Worm (Caenorhabditis elegans) whole organism, L3 larva: ENCODE results near the gene zipt-2.2.

ENCODE experiments used
- R02D3.7 ChIP-seq: fragments of 150-350 bp; optimal IDR thresholded peaks from 2 replicates; lab custom pipeline; 2014; ENCODE audit warnings: missing biosample characterization, missing genetic modification characterization
- ZK546.5 ChIP-seq: sonication (generic microtip); optimal IDR thresholded peaks from 2 replicates; lab custom pipeline; 2017; ENCODE audit warnings: missing biosample characterization, missing genetic modification characterization
- aly-2 ChIP-seq: fragments of 150-350 bp; optimal IDR thresholded peaks from 2 replicates; lab custom pipeline; 2014; ENCODE audit warnings: missing biosample characterization, missing genetic modification characterization
- ceh-16 ChIP-seq: sonication (generic microtip); optimal IDR thresholded peaks from 2 replicates; lab custom pipeline; 2017; ENCODE audit warnings: missing biosample characterization, missing genetic modification characterization
- ceh-28 ChIP-seq: fragments of 150-350 bp; optimal IDR thresholded peaks from 2 replicates; lab custom pipeline; 2014; ENCODE audit warnings: missing biosample characterization, missing genetic modification reagents, missing genetic modification characterization
- ceh-82 ChIP-seq: fragments of 150-350 bp; optimal IDR thresholded peaks from 2 replicates; lab custom pipeline; 2014; ENCODE audit warnings: missing biosample characterization, missing genetic modification characterization
- ceh-9 ChIP-seq: sonication (generic microtip); optimal IDR thresholded peaks from 2 replicates; lab custom pipeline; 2018; ENCODE audit warnings: missing biosample characterization, missing genetic modification characterization
- daf-12 ChIP-seq: fragments of 150-350 bp; optimal IDR thresholded peaks from 2 replicates; lab custom pipeline; 2014; ENCODE audit warnings: missing biosample characterization, missing genetic modification reagents, missing genetic modification characterization
- egl-27 ChIP-seq: sonication (generic microtip); optimal IDR thresholded peaks from 4 replicates; lab custom pipeline; 2017; ENCODE audit warnings: missing biosample characterization, missing genetic modification reagents, missing genetic modification characterization
- elt-1 ChIP-seq: fragments of 150-350 bp; optimal IDR thresholded peaks from 2 replicates; lab custom pipeline; 2014; ENCODE audit warnings: missing biosample characterization, missing genetic modification characterization
- elt-2 ChIP-seq: sonication (generic microtip); optimal IDR thresholded peaks from 2 replicates; lab custom pipeline; 2016; ENCODE audit warnings: missing genetic modification reagents, mild to moderate bottlenecking, missing genetic modification characterization, missing compliant biosample characterization
- elt-3 ChIP-seq, 3 experiments: fragments of 150-350 bp in 1 of 3; sonication (generic microtip) in 2 of 3; optimal IDR thresholded peaks; 2 replicates in 2 of 3; 4 replicates in 1 of 3; lab custom pipeline; 2014 to 2017; ENCODE audit warnings: missing biosample characterization in 3 of 3, missing genetic modification characterization in 3 of 3
- fkh-10 ChIP-seq: sonication (generic microtip); optimal IDR thresholded peaks from 2 replicates; lab custom pipeline; 2017; ENCODE audit warnings: missing biosample characterization, missing genetic modification reagents, missing genetic modification characterization
- fkh-2 ChIP-seq: fragments of 150-350 bp; optimal IDR thresholded peaks from 2 replicates; lab custom pipeline; 2014; ENCODE audit warnings: missing biosample characterization, missing genetic modification reagents, missing genetic modification characterization
- fos-1 ChIP-seq: fragments of 150-350 bp; optimal IDR thresholded peaks from 2 replicates; lab custom pipeline; 2014; ENCODE audit warnings: missing biosample characterization, missing genetic modification characterization
- jun-1 ChIP-seq: fragments of 150-350 bp; optimal IDR thresholded peaks from 2 replicates; lab custom pipeline; 2014; ENCODE audit warnings: missing biosample characterization, missing genetic modification reagents, missing genetic modification characterization
- lin-15B ChIP-seq: fragments of 150-350 bp; optimal IDR thresholded peaks from 2 replicates; lab custom pipeline; 2014; ENCODE audit warnings: missing biosample characterization, missing genetic modification characterization
- lin-39 ChIP-seq: fragments of 150-350 bp; optimal IDR thresholded peaks from 2 replicates; lab custom pipeline; 2018; ENCODE audit warnings: missing biosample characterization, missing genetic modification reagents, missing genetic modification characterization
- lsy-12 ChIP-seq: sonication (generic microtip); optimal IDR thresholded peaks from 2 replicates; lab custom pipeline; 2016; ENCODE audit warnings: mild to moderate bottlenecking, missing genetic modification characterization, missing compliant biosample characterization
- mdl-1 ChIP-seq: fragments of 150-350 bp; optimal IDR thresholded peaks from 2 replicates; lab custom pipeline; 2014; ENCODE audit warnings: missing biosample characterization, missing genetic modification characterization
- mml-1 ChIP-seq: fragments of 150-350 bp; sonication (generic microtip); optimal IDR thresholded peaks from 3 replicates; lab custom pipeline; 2014; ENCODE audit warnings: missing biosample characterization, missing genetic modification characterization
- nfya-1 ChIP-seq: sonication (generic microtip); optimal IDR thresholded peaks from 2 replicates; lab custom pipeline; 2017; ENCODE audit warnings: missing genetic modification characterization, mild to moderate bottlenecking, missing compliant biosample characterization, antibody characterized with exemption, moderate library complexity; ENCODE audit not compliant: insufficient read depth
- nhr-11 ChIP-seq: fragments of 150-350 bp; optimal IDR thresholded peaks from 2 replicates; lab custom pipeline; 2014; ENCODE audit warnings: missing biosample characterization, missing genetic modification characterization
- nhr-12 ChIP-seq: fragments of 150-350 bp; optimal IDR thresholded peaks from 2 replicates; lab custom pipeline; 2014; ENCODE audit warnings: missing biosample characterization, missing genetic modification characterization
- nhr-43 ChIP-seq: sonication (generic microtip); optimal IDR thresholded peaks from 2 replicates; lab custom pipeline; 2016; ENCODE audit warnings: mild to moderate bottlenecking, missing genetic modification characterization, missing compliant biosample characterization; ENCODE audit not compliant: poor library complexity, severe bottlenecking
- nhr-67 ChIP-seq: fragments of 150-350 bp; optimal IDR thresholded peaks from 2 replicates; lab custom pipeline; 2014; ENCODE audit warnings: missing biosample characterization, missing genetic modification characterization
- pha-4 ChIP-seq: fragments of 150-350 bp; optimal IDR thresholded peaks from 2 replicates; lab custom pipeline; 2014; ENCODE audit warnings: missing biosample characterization, missing genetic modification reagents, missing genetic modification characterization
- pqm-1 ChIP-seq: fragments of 150-350 bp; optimal IDR thresholded peaks from 2 replicates; lab custom pipeline; 2017; ENCODE audit warnings: missing biosample characterization, missing genetic modification characterization, inconsistent platforms
- sea-2 ChIP-seq: fragments of 150-350 bp; sonication (generic microtip); optimal IDR thresholded peaks from 4 replicates; lab custom pipeline; 2014; ENCODE audit warnings: missing biosample characterization, missing genetic modification reagents, missing genetic modification characterization
- snpc-4 ChIP-seq: fragments of 150-350 bp; optimal IDR thresholded peaks from 2 replicates; lab custom pipeline; 2014; ENCODE audit warnings: missing biosample characterization, missing genetic modification characterization
- tbx-2 ChIP-seq: sonication (generic microtip); optimal IDR thresholded peaks from 2 replicates; lab custom pipeline; 2016; ENCODE audit warnings: mild to moderate bottlenecking, missing genetic modification characterization, missing compliant biosample characterization
- unc-39 ChIP-seq: sonication (generic microtip); optimal IDR thresholded peaks from 4 replicates; lab custom pipeline; 2017; ENCODE audit warnings: missing biosample characterization, missing genetic modification characterization
- unc-62 ChIP-seq: fragments of 150-350 bp; sonication (generic microtip); optimal IDR thresholded peaks from 4 replicates; lab custom pipeline; 2014; ENCODE audit warnings: missing biosample characterization, missing genetic modification reagents, missing genetic modification characterization
- zag-1 ChIP-seq: fragments of 150-350 bp; optimal IDR thresholded peaks from 2 replicates; lab custom pipeline; 2014; ENCODE audit warnings: missing biosample characterization, missing genetic modification characterization
- ztf-11 ChIP-seq: fragments of 150-350 bp; optimal IDR thresholded peaks from 2 replicates; lab custom pipeline; 2014; ENCODE audit warnings: missing biosample characterization, missing genetic modification characterization
- ztf-4 ChIP-seq: fragments of 150-350 bp; optimal IDR thresholded peaks from 2 replicates; lab custom pipeline; 2014; ENCODE audit warnings: missing biosample characterization, missing genetic modification characterization

Gene zipt-2.2

ce11 chrIV:4267320-4267719 lies 32.2 kb upstream of the zipt-2.2 start, which contains the start of gene F36A4.4:
Gene F36A4.4, plus strand, starts transcription at chrIV:4267620.
- TF ChIP-seq mdl-1 (tag; lab: Kevin White, UChicago) = no peak
- no peak for TF ChIP-seq snpc-4 (tag; lab: Kevin White, UChicago)
- TF ChIP-seq pqm-1 (tag; lab: Kevin White, UChicago) = no peak
- no peak for TF ChIP-seq ZK546.5 (tag; lab: Kevin White, UChicago)
- no peak for TF ChIP-seq ztf-4 (tag; lab: Kevin White, UChicago)
- TF ChIP-seq zag-1 = no peak
- no peak for TF ChIP-seq ceh-82 (tag; lab: Kevin White, UChicago)
- no peak for TF ChIP-seq fkh-10 (GFP tag; lab: Kevin White, UChicago)
- TF ChIP-seq lin-15B = no peak
- TF ChIP-seq R02D3.7 (tag; lab: Kevin White, UChicago) = no peak
- no peak for TF ChIP-seq ceh-9 (tag; lab: Kevin White, UChicago)
- no peak for TF ChIP-seq nhr-11 (tag; lab: Kevin White, UChicago)
- no peak for TF ChIP-seq lsy-12
- TF ChIP-seq sea-2 (GFP tag; lab: Kevin White, UChicago) = no peak
- TF ChIP-seq unc-62 (GFP tag; lab: Kevin White, UChicago) = no peak
- TF ChIP-seq tbx-2 (tag; lab: Kevin White, UChicago) = no peak
- TF ChIP-seq, all 47 proteins: peak for 0

ce11 chrIV:4265951-4266350 lies 30.8 kb upstream of the zipt-2.2 start:
- TF ChIP-seq fkh-10 (GFP tag; lab: Kevin White, UChicago) = no peak
- TF ChIP-seq elt-1 (tag; lab: Kevin White, UChicago) = no peak
- no peak for TF ChIP-seq mdl-1 (tag; lab: Kevin White, UChicago)
- no peak for TF ChIP-seq nhr-11 (tag; lab: Kevin White, UChicago)
- no peak for TF ChIP-seq pqm-1 (tag; lab: Kevin White, UChicago)
- TF ChIP-seq zag-1 = no peak
- TF ChIP-seq ztf-4 (tag; lab: Kevin White, UChicago) = no peak
- no peak for TF ChIP-seq unc-39 (tag; lab: Kevin White, UChicago)
- TF ChIP-seq elt-2 (tag; lab: Kevin White, UChicago) = no peak
- no peak for TF ChIP-seq sea-2 (GFP tag; lab: Kevin White, UChicago)
- no peak for TF ChIP-seq elt-3 (tag; optimal IDR thresholded peaks at IDR 0.05; lab: Kevin White, UChicago)
- no peak for TF ChIP-seq nhr-43 (tag; lab: Kevin White, UChicago)
- TF ChIP-seq egl-27 (tag; lab: Kevin White, UChicago) = no peak
- no peak for TF ChIP-seq ZK546.5 (tag; lab: Kevin White, UChicago)
- no peak for TF ChIP-seq ztf-11 (tag; lab: Kevin White, UChicago)
- TF ChIP-seq nhr-67 = no peak
- TF ChIP-seq daf-12 (tag; lab: Kevin White, UChicago) = no peak

ce11 chrIV:4265224-4265623 lies 30.1 kb upstream of the zipt-2.2 start, which contains the start of gene F36A4.5:
Gene F36A4.5, plus strand, starts transcription at chrIV:4265524.
- no peak for TF ChIP-seq R02D3.7 (tag; lab: Kevin White, UChicago)
- no peak for TF ChIP-seq ceh-28 (tag; lab: Kevin White, UChicago)
- TF ChIP-seq ceh-16 (tag; lab: Kevin White, UChicago) = no peak
- TF ChIP-seq unc-39 (tag; lab: Kevin White, UChicago) = no peak
- TF ChIP-seq elt-2 (tag; lab: Kevin White, UChicago) = no peak
- no peak for TF ChIP-seq pha-4 (tag; lab: Kevin White, UChicago)

- TF ChIP-seq mml-1 = no peak
- TF ChIP-seq zag-1 = no peak
- TF ChIP-seq fkh-2 (tag; lab: Kevin White, UChicago) = no peak
- no peak for TF ChIP-seq ZK546.5 (tag; lab: Kevin White, UChicago)
- no peak for TF ChIP-seq nhr-67
- TF ChIP-seq daf-12 (tag; lab: Kevin White, UChicago) = no peak
- TF ChIP-seq fkh-10 (GFP tag; lab: Kevin White, UChicago) = no peak
- TF ChIP-seq lin-39 (tag; lab: Kevin White, UChicago) = no peak
- TF ChIP-seq elt-3 (tag; optimal IDR thresholded peaks at IDR 0.05; lab: Kevin White, UChicago) = no peak
- TF ChIP-seq ztf-4 (tag; lab: Kevin White, UChicago) = no peak
- no peak for TF ChIP-seq jun-1 (tag; lab: Kevin White, UChicago)
- TF ChIP-seq ceh-82 (tag; lab: Kevin White, UChicago) = no peak
- TF ChIP-seq nfya-1 = no peak
- TF ChIP-seq sea-2 (GFP tag; lab: Kevin White, UChicago) = no peak
- no peak for TF ChIP-seq R02D3.7 (tag; lab: Kevin White, UChicago)
- no peak for TF ChIP-seq nhr-12
- TF ChIP-seq nhr-11 (tag; lab: Kevin White, UChicago) = no peak
- no peak for TF ChIP-seq egl-27 (tag; lab: Kevin White, UChicago)
- no peak for TF ChIP-seq aly-2 (tag; lab: Kevin White, UChicago)
- TF ChIP-seq fos-1 (tag; lab: Kevin White, UChicago) = no peak
Measured at ce11 chrIV:4264649-4265048, 29.5 kb upstream of the zipt-2.2 start.
